Fruit fly (Drosophila melanogaster) whole organism, embryonic: ENCODE data around the gene dati.

Experiments
- Aef1 ChIP-seq: fragments of 200-800 bp; sonication (Bioruptor generic); IDR thresholded peaks from 3 replicates; pipeline ENCODE4 v1.3.6; 2022; ENCODE audit warnings: missing biosample characterization, missing genetic modification characterization
- Awh ChIP-seq: fragments of 200-800 bp; sonication (Bioruptor generic); IDR thresholded peaks from 2 replicates; pipeline ENCODE4, ENCODE4 v1.3.6; 2022; ENCODE audit warnings: missing biosample characterization, missing genetic modification characterization
- CG10959 ChIP-seq: fragments of 200-800 bp; sonication (Bioruptor generic); IDR thresholded peaks from 2 replicates; pipeline ENCODE4 v1.3.6; 2022; ENCODE audit warnings: missing biosample characterization, missing genetic modification characterization
- CG11456 ChIP-seq: fragments of 200-800 bp; sonication (Bioruptor generic); IDR thresholded peaks from 3 replicates; pipeline ENCODE4 v1.3.6; 2022; ENCODE audit warnings: missing biosample characterization, missing genetic modification characterization
- CG11504 ChIP-seq: fragments of 200-800 bp; sonication (Bioruptor generic); optimal IDR thresholded peaks from 3 replicates; lab custom pipeline; 2019; ENCODE audit warnings: missing biosample characterization, mild to moderate bottlenecking, missing genetic modification characterization, moderate library complexity
- CG14441 ChIP-seq: fragments of 200-800 bp; sonication (Bioruptor generic); IDR thresholded peaks from 2 replicates; pipeline ENCODE4 v1.3.6; 2022; ENCODE audit warnings: missing biosample characterization, missing genetic modification characterization
- CG14860 ChIP-seq: fragments of 200-800 bp; sonication (Bioruptor generic); IDR thresholded peaks from 3 replicates; pipeline ENCODE4 v1.3.6; 2022; ENCODE audit warnings: missing biosample characterization, missing genetic modification characterization; ENCODE audit not compliant: partially characterized antibody
- CG15011 ChIP-seq: fragments of 200-800 bp; sonication (Bioruptor generic); optimal IDR thresholded peaks from 3 replicates; lab custom pipeline; 2018; ENCODE audit warnings: missing biosample characterization, mild to moderate bottlenecking, missing genetic modification characterization
- CG15601 ChIP-seq: fragments of 200-800 bp; sonication (Bioruptor generic); optimal IDR thresholded peaks from 3 replicates; lab custom pipeline; 2019; ENCODE audit warnings: missing biosample characterization, mild to moderate bottlenecking, missing genetic modification characterization, moderate library complexity
- CG16779 ChIP-seq: fragments of 200-800 bp; sonication (Bioruptor generic); IDR thresholded peaks from 2 replicates; pipeline ENCODE4 v1.3.6; 2022; ENCODE audit warnings: missing biosample characterization, missing genetic modification characterization
- CG17359 ChIP-seq: fragments of 200-800 bp; sonication (Bioruptor generic); optimal IDR thresholded peaks from 3 replicates; lab custom pipeline; 2018; ENCODE audit warnings: missing biosample characterization, mild to moderate bottlenecking, missing genetic modification characterization, moderate library complexity
- CG17361 ChIP-seq: fragments of 200-800 bp; sonication (Bioruptor generic); IDR thresholded peaks from 3 replicates; pipeline ENCODE4 v1.3.6; 2022; ENCODE audit warnings: missing biosample characterization, missing genetic modification characterization
- CG17829 ChIP-seq: fragments of 200-800 bp; optimal IDR thresholded peaks from 2 replicates; lab custom pipeline; 2019; ENCODE audit warnings: missing biosample characterization, mild to moderate bottlenecking, missing genetic modification characterization, moderate library complexity
- CG2202 ChIP-seq: fragments of 200-800 bp; sonication (Bioruptor generic); optimal IDR thresholded peaks from 2 replicates; lab custom pipeline; 2018; ENCODE audit warnings: missing biosample characterization, mild to moderate bottlenecking, missing genetic modification characterization
- CG2875 ChIP-seq: fragments of 200-800 bp; sonication (Bioruptor generic); optimal IDR thresholded peaks from 2 replicates; lab custom pipeline; 2017; ENCODE audit warnings: missing biosample characterization, mild to moderate bottlenecking, missing genetic modification characterization, missing genetic modification reagents
- CG31365 ChIP-seq: fragments of 200-800 bp; sonication (Bioruptor generic); optimal IDR thresholded peaks from 2 replicates; lab custom pipeline; 2018; ENCODE audit warnings: missing biosample characterization, mild to moderate bottlenecking, missing genetic modification characterization
- CG31388 ChIP-seq: fragments of 200-800 bp; sonication (Bioruptor generic); optimal IDR thresholded peaks from 2 replicates; lab custom pipeline; 2016; ENCODE audit warnings: missing biosample characterization, missing genetic modification characterization
- CG31441 ChIP-seq: fragments of 200-800 bp; sonication (Bioruptor generic); IDR thresholded peaks from 2 replicates; pipeline ENCODE4 v1.3.6; 2022; ENCODE audit warnings: missing biosample characterization, missing genetic modification characterization
- CG32532 ChIP-seq: fragments of 200-800 bp; sonication (Bioruptor generic); IDR thresholded peaks from 2 replicates; pipeline ENCODE4 v1.3.6; 2022; ENCODE audit warnings: missing biosample characterization, missing genetic modification characterization
- CG3838 ChIP-seq: fragments of 200-800 bp; sonication (Bioruptor generic); optimal IDR thresholded peaks from 3 replicates; lab custom pipeline; 2016; ENCODE audit warnings: missing biosample characterization, missing genetic modification characterization
- CG4282 ChIP-seq: fragments of 200-800 bp; sonication (Bioruptor generic); optimal IDR thresholded peaks from 2 replicates; lab custom pipeline; 2016; ENCODE audit warnings: missing biosample characterization, missing genetic modification characterization
- CG4707 ChIP-seq: fragments of 200-800 bp; sonication (Bioruptor generic); optimal IDR thresholded peaks from 2 replicates; lab custom pipeline; 2018; ENCODE audit warnings: missing biosample characterization, mild to moderate bottlenecking, missing genetic modification characterization, moderate library complexity
- CG4854 ChIP-seq: fragments of 200-800 bp; sonication (Bioruptor generic); optimal IDR thresholded peaks from 2 replicates; lab custom pipeline; 2016; ENCODE audit warnings: missing biosample characterization, missing genetic modification characterization, inconsistent platforms
- CG5180 ChIP-seq: fragments of 200-800 bp; sonication (Bioruptor generic); optimal IDR thresholded peaks from 3 replicates; lab custom pipeline; 2017; ENCODE audit warnings: missing biosample characterization, missing genetic modification characterization, mild to moderate bottlenecking, moderate library complexity, missing genetic modification reagents
- CG6654 ChIP-seq: fragments of 200-800 bp; sonication (Bioruptor generic); optimal IDR thresholded peaks from 2 replicates; lab custom pipeline; 2017; ENCODE audit warnings: missing biosample characterization, mild to moderate bottlenecking, missing genetic modification characterization
- CG7556 ChIP-seq: fragments of 200-800 bp; sonication (Bioruptor generic); optimal IDR thresholded peaks from 2 replicates; lab custom pipeline; 2017; ENCODE audit warnings: missing biosample characterization, mild to moderate bottlenecking, missing genetic modification characterization
- CG7987 ChIP-seq: fragments of 200-800 bp; sonication (Bioruptor generic); optimal IDR thresholded peaks from 2 replicates; lab custom pipeline; 2018; ENCODE audit warnings: missing biosample characterization, mild to moderate bottlenecking, missing genetic modification characterization, moderate library complexity
- CoRest ChIP-seq: fragments of 200-800 bp; sonication (Bioruptor generic); optimal IDR thresholded peaks from 3 replicates; lab custom pipeline; 2018; ENCODE audit warnings: missing biosample characterization, mild to moderate bottlenecking, missing genetic modification characterization, moderate library complexity
- GATAe ChIP-seq: fragments of 200-800 bp; sonication (Bioruptor generic); conservative IDR thresholded peaks from 2 replicates; pipeline ENCODE4 v1.3.6; 2022; ENCODE audit warnings: missing biosample characterization, missing genetic modification characterization
- HLH54F ChIP-seq: fragments of 200-800 bp; sonication (Bioruptor generic); optimal IDR thresholded peaks from 3 replicates; lab custom pipeline; 2016; ENCODE audit warnings: missing biosample characterization, missing genetic modification characterization
- MBD-R2 ChIP-seq: fragments of 200-800 bp; sonication (Bioruptor generic); IDR thresholded peaks from 2 replicates; pipeline ENCODE4 v1.3.6; 2022; ENCODE audit warnings: missing biosample characterization, missing genetic modification characterization
- Nf-YC ChIP-seq: fragments of 200-800 bp; optimal IDR thresholded peaks from 3 replicates; lab custom pipeline; 2019; ENCODE audit warnings: missing biosample characterization, mild to moderate bottlenecking, missing genetic modification characterization, moderate library complexity
- Pdp1 ChIP-seq, 2 experiments: fragments of 200-800 bp; sonication (Bioruptor generic); optimal IDR thresholded peaks; 3 replicates each; lab custom pipeline; 2016; ENCODE audit warnings: missing biosample characterization in 2 of 2, missing genetic modification characterization in 2 of 2, mild to moderate bottlenecking in 1 of 2, moderate library complexity in 1 of 2
- Poxn ChIP-seq: fragments of 200-800 bp; sonication (Bioruptor generic); IDR thresholded peaks from 2 replicates; pipeline ENCODE4 v1.3.6; 2022; ENCODE audit warnings: missing biosample characterization, missing genetic modification characterization
- Ptx1 ChIP-seq: fragments of 200-800 bp; sonication (Bioruptor generic); IDR thresholded peaks from 2 replicates; pipeline ENCODE4 v1.3.6; 2022; ENCODE audit warnings: missing biosample characterization, missing genetic modification characterization
- Rx ChIP-seq: fragments of 200-800 bp; sonication (Bioruptor generic); IDR thresholded peaks from 2 replicates; pipeline ENCODE4 v1.3.6; 2022; ENCODE audit warnings: missing biosample characterization, missing genetic modification characterization
- ash1 ChIP-seq: fragments of 200-800 bp; sonication (Bioruptor generic); optimal IDR thresholded peaks from 2 replicates; lab custom pipeline; 2018; ENCODE audit warnings: missing biosample characterization, mild to moderate bottlenecking, missing genetic modification characterization
- bsh ChIP-seq, 2 experiments: fragments of 200-800 bp; sonication (Bioruptor generic); optimal IDR thresholded peaks; 2 replicates each; lab custom pipeline; 2017 to 2018; ENCODE audit warnings: mild to moderate bottlenecking in 2 of 2, missing biosample characterization in 2 of 2, missing genetic modification characterization in 2 of 2, moderate library complexity in 1 of 2
- cato ChIP-seq: fragments of 200-800 bp; sonication (Bioruptor generic); optimal IDR thresholded peaks from 2 replicates; lab custom pipeline; 2016; ENCODE audit warnings: missing biosample characterization, missing genetic modification characterization, borderline replicate concordance
- crp ChIP-seq, 2 experiments: fragments of 200-800 bp; sonication (Bioruptor generic); optimal IDR thresholded peaks; 2 replicates in 1 of 2; 3 replicates in 1 of 2; lab custom pipeline; 2017; ENCODE audit warnings: missing biosample characterization in 2 of 2, missing genetic modification characterization in 2 of 2, mild to moderate bottlenecking in 1 of 2, moderate library complexity in 1 of 2
- exex ChIP-seq: fragments of 200-800 bp; sonication (Bioruptor generic); optimal IDR thresholded peaks from 4 replicates; lab custom pipeline; 2018; ENCODE audit warnings: missing biosample characterization, mild to moderate bottlenecking, missing genetic modification characterization, moderate library complexity
- gcm ChIP-seq: fragments of 200-800 bp; sonication (Bioruptor generic); optimal IDR thresholded peaks from 2 replicates; lab custom pipeline; 2019; ENCODE audit warnings: missing biosample characterization, mild to moderate bottlenecking, missing genetic modification characterization, moderate library complexity
- gcm2 ChIP-seq: fragments of 200-800 bp; sonication (Bioruptor generic); optimal IDR thresholded peaks from 2 replicates; lab custom pipeline; 2016; ENCODE audit warnings: missing biosample characterization, missing genetic modification characterization
- hb ChIP-seq: fragments of 200-800 bp; sonication (Bioruptor generic); IDR thresholded peaks from 3 replicates; pipeline ENCODE4 v1.3.6; 2022; ENCODE audit warnings: missing biosample characterization, missing genetic modification characterization; ENCODE audit not compliant: partially characterized antibody
- ind ChIP-seq: fragments of 200-800 bp; sonication (Bioruptor generic); optimal IDR thresholded peaks from 3 replicates; lab custom pipeline; 2016; ENCODE audit warnings: missing biosample characterization, missing genetic modification characterization
- lab ChIP-seq: fragments of 200-800 bp; sonication (Bioruptor generic); optimal IDR thresholded peaks from 3 replicates; lab custom pipeline; 2017; ENCODE audit warnings: missing biosample characterization, missing genetic modification characterization, mild to moderate bottlenecking, moderate library complexity, missing genetic modification reagents
- nerfin-1 ChIP-seq: fragments of 200-800 bp; sonication (Bioruptor generic); optimal IDR thresholded peaks from 3 replicates; lab custom pipeline; 2019; ENCODE audit warnings: missing biosample characterization, mild to moderate bottlenecking, missing genetic modification characterization, moderate library complexity
- sisA ChIP-seq: fragments of 200-800 bp; sonication (Bioruptor generic); IDR thresholded peaks from 2 replicates; pipeline ENCODE4 v1.3.6; 2022; ENCODE audit warnings: missing biosample characterization, missing genetic modification characterization
- twi ChIP-seq: fragments of 200-800 bp; optimal IDR thresholded peaks from 2 replicates; lab custom pipeline; 2019; ENCODE audit warnings: missing biosample characterization, mild to moderate bottlenecking, missing genetic modification characterization, moderate library complexity
- wdn ChIP-seq: fragments of 200-800 bp; sonication (Bioruptor generic); IDR thresholded peaks from 2 replicates; pipeline ENCODE4 v1.3.6; 2022; ENCODE audit warnings: missing biosample characterization, missing genetic modification characterization

The dati gene

dm6 chr4:406843-407242 lies 11.4 kb upstream of the dati start (continued):
- TF ChIP-seq CG4282 (GFP tag; lab: Kevin White, UChicago) = no peak
- TF ChIP-seq cato = no peak
- TF ChIP-seq hb (GFP tag; lab: Robert Waterston, UW) = no peak
- TF ChIP-seq bsh (GFP tag; optimal IDR thresholded peaks at IDR 0.05; lab: Kevin White, UChicago) = no peak
- peak; percentile 82 for TF ChIP-seq CG17359 (tag; lab: Kevin White, UChicago)
- TF ChIP-seq CG6654 (GFP tag; lab: Kevin White, UChicago) = no peak
- no peak for TF ChIP-seq Awh (GFP tag; lab: Robert Waterston, UW)
- no peak for TF ChIP-seq CG16779 (GFP tag; lab: Robert Waterston, UW)
- peak; percentile 36 to 46 for TF ChIP-seq Pdp1 (GFP tag; optimal IDR thresholded peaks at IDR 0.05; lab: Kevin White, UChicago)
- no peak for TF ChIP-seq CG5180 (GFP tag; lab: Kevin White, UChicago)
- peak; percentile 38 for TF ChIP-seq CG31365 (tag; lab: Kevin White, UChicago)
- TF ChIP-seq twi (tag; lab: Kevin White, UChicago) = no peak
- TF ChIP-seq CG15011 (GFP tag; lab: Kevin White, UChicago) = no peak
- peak; percentile 22 for TF ChIP-seq ind
- no peak for TF ChIP-seq Ptx1 (GFP tag; lab: Robert Waterston, UW)
- TF ChIP-seq Poxn (GFP tag; lab: Robert Waterston, UW) = no peak
- no peak for TF ChIP-seq wdn (GFP tag; lab: Robert Waterston, UW)
- peak; percentile 15 for TF ChIP-seq CG2875 (GFP tag; lab: Kevin White, UChicago)
- TF ChIP-seq GATAe = no peak
- no peak for TF ChIP-seq sisA (GFP tag; lab: Robert Waterston, UW)
- TF ChIP-seq nerfin-1 (tag; lab: Kevin White, UChicago) = no peak
- no peak for TF ChIP-seq CG14860
- TF ChIP-seq exex (tag; lab: Kevin White, UChicago) = no peak
- peak; percentile 47 for TF ChIP-seq CoRest (tag; lab: Kevin White, UChicago)
- TF ChIP-seq CG2202 (tag; lab: Kevin White, UChicago) = no peak
- TF ChIP-seq lab (GFP tag; lab: Kevin White, UChicago) = peak; percentile 2
- TF ChIP-seq MBD-R2 = no peak
- TF ChIP-seq Nf-YC (tag; lab: Kevin White, UChicago) = peak; percentile 15
- peak; percentile 49 for TF ChIP-seq CG17829
- TF ChIP-seq CG3838 (GFP tag; lab: Kevin White, UChicago) = no peak
- no peak for TF ChIP-seq CG14441 (GFP tag; lab: Robert Waterston, UW)
- TF ChIP-seq Aef1 (GFP tag; lab: Robert Waterston, UW) = no peak; the same call in 2 of the 3 replicates
- peak; percentile 93 for TF ChIP-seq CG15601 (tag; lab: Kevin White, UChicago)
- peak; percentile 12 for TF ChIP-seq HLH54F
- TF ChIP-seq CG7556 (GFP tag; lab: Kevin White, UChicago) = no peak
- no peak for TF ChIP-seq ash1 (GFP tag; lab: Kevin White, UChicago)
- TF ChIP-seq CG10959 (GFP tag; lab: Robert Waterston, UW) = no peak
- peak; percentile 33 for TF ChIP-seq CG4707
- TF ChIP-seq gcm (GFP tag; lab: Kevin White, UChicago) = no peak
- no peak for TF ChIP-seq crp (GFP tag; optimal IDR thresholded peaks at IDR 0.05; lab: Kevin White, UChicago)
- TF ChIP-seq CG11504 (tag; lab: Kevin White, UChicago) = no peak
- TF ChIP-seq CG11456 = no peak; the same call in 2 of the 3 replicates
- no peak for TF ChIP-seq gcm2 (GFP tag; lab: Kevin White, UChicago)
- TF ChIP-seq CG7987 (GFP tag; lab: Kevin White, UChicago) = peak; percentile 23
- no peak for TF ChIP-seq CG31388 (GFP tag; lab: Kevin White, UChicago)
- peak; percentile 27 for TF ChIP-seq CG4854
- TF ChIP-seq Rx (GFP tag; lab: Robert Waterston, UW) = no peak
- TF ChIP-seq CG17361 (GFP tag; lab: Robert Waterston, UW) = peak; percentile 42; the same call in 2 of the 3 replicates
- no peak for TF ChIP-seq CG31441 (GFP tag; lab: Robert Waterston, UW)
- TF ChIP-seq CG32532 = no peak; the same call in 1 of the 2 replicates
